Comparison of ENCODE assay signal across 3 worm cellular contexts in the genomic region with DNA sequence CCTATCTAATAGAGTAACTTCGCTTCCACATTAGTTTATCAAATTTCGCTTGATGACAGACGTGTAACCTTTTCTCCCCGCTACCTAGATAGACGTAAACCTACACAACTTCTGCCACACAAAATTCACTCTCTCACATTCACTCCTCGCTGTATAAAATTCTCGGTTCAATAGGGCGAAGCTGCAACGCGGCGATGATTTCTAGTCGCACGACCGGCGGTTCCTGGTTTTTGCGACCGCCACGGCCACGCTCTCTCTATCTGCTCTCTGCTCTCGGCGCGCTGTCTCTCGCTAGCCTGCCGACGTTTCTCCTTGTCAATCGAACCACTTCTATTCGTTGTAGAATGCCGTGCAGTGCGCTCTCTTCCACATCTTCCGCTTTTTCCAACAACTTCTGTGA.
TF ChIP-seq lines count a peak whose summit lies in the region.

No protein-coding gene starts in this region.

TF ChIP-seq in whole organism, L1 larva, 84 proteins besides CTCF, POLR2A, EP300 and RAD21 (continued from another document and continues in another):
- no peak for TF ChIP-seq ztf-11 (tag; optimal IDR thresholded peaks at IDR 0.05; lab: Kevin White, UChicago)
- TF ChIP-seq nhr-20 (tag; optimal IDR thresholded peaks at IDR 0.05; lab: Kevin White, UChicago): peak; percentile 85
- peak; percentile 73 for TF ChIP-seq unc-86 (tag; optimal IDR thresholded peaks at IDR 0.05; lab: Kevin White, UChicago)
- no peak for TF ChIP-seq ceh-8 (GFP tag; optimal IDR thresholded peaks at IDR 0.05; lab: Kevin White, UChicago)
- TF ChIP-seq elt-2 (tag; optimal IDR thresholded peaks at IDR 0.05; lab: Kevin White, UChicago): peak; percentile 8
- no peak for TF ChIP-seq sptf-1 (tag; optimal IDR thresholded peaks at IDR 0.05; lab: Kevin White, UChicago)
- no peak for TF ChIP-seq unc-62 (GFP tag; optimal IDR thresholded peaks at IDR 0.05; lab: Kevin White, UChicago)
- TF ChIP-seq egl-27 (tag; optimal IDR thresholded peaks at IDR 0.05; lab: Kevin White, UChicago): peak; percentile 13 to 19
- no peak for TF ChIP-seq sup-37 (GFP tag; optimal IDR thresholded peaks at IDR 0.05; lab: Kevin White, UChicago)
- no peak for TF ChIP-seq nhr-11 (tag; optimal IDR thresholded peaks at IDR 0.05; lab: Kevin White, UChicago)
- peak; percentile 82 for TF ChIP-seq nhr-71 (tag; optimal IDR thresholded peaks at IDR 0.05; lab: Kevin White, UChicago)
- TF ChIP-seq blmp-1 (tag; optimal IDR thresholded peaks at IDR 0.05; lab: Kevin White, UChicago): peak; percentile 64
- no peak for TF ChIP-seq nhr-84 (tag; optimal IDR thresholded peaks at IDR 0.05; lab: Kevin White, UChicago)
- TF ChIP-seq grh-1 (GFP tag; IDR thresholded peaks at IDR 0.05; lab: Robert Waterston, UW): peak; percentile 56; the same call in 1 of the 2 replicates
- TF ChIP-seq lir-3 (tag; optimal IDR thresholded peaks at IDR 0.05; lab: Kevin White, UChicago; ENCODE audit: poor library complexity): peak; percentile 39
- peak; percentile 66 for TF ChIP-seq nhr-19 (GFP tag; conservative IDR thresholded peaks at IDR 0.05; lab: Robert Waterston, UW)
- TF ChIP-seq nhr-12 (tag; optimal IDR thresholded peaks at IDR 0.05; lab: Kevin White, UChicago): no peak
- peak; percentile 73 for TF ChIP-seq rnt-1 (tag; optimal IDR thresholded peaks at IDR 0.05; lab: Kevin White, UChicago)
- TF ChIP-seq nhr-47 (tag; optimal IDR thresholded peaks at IDR 0.05; lab: Kevin White, UChicago): peak; percentile 77
- TF ChIP-seq ztf-4 (tag; optimal IDR thresholded peaks at IDR 0.05; lab: Kevin White, UChicago): no peak
- TF ChIP-seq skn-1 (tag; optimal IDR thresholded peaks at IDR 0.05; lab: Kevin White, UChicago): peak; percentile 73
- TF ChIP-seq ceh-63 (GFP tag; optimal IDR thresholded peaks at IDR 0.05; lab: Kevin White, UChicago): no peak
- TF ChIP-seq snu-23 (GFP tag; optimal IDR thresholded peaks at IDR 0.05; lab: Kevin White, UChicago): peak; percentile 91
- peak; percentile 83 for TF ChIP-seq lin-15B (tag; optimal IDR thresholded peaks at IDR 0.05; lab: Kevin White, UChicago)
- TF ChIP-seq sox-4 (tag; optimal IDR thresholded peaks at IDR 0.05; lab: Kevin White, UChicago): peak; percentile 8
- TF ChIP-seq nhr-76 (tag; optimal IDR thresholded peaks at IDR 0.05; lab: Kevin White, UChicago): no peak
- TF ChIP-seq zag-1 (tag; optimal IDR thresholded peaks at IDR 0.05; lab: Kevin White, UChicago): no peak
- TF ChIP-seq fkh-8 (tag; optimal IDR thresholded peaks at IDR 0.05; lab: Kevin White, UChicago): peak; percentile 89
- TF ChIP-seq tbx-2 (tag; optimal IDR thresholded peaks at IDR 0.05; lab: Kevin White, UChicago): peak; percentile 77
- TF ChIP-seq elt-3 (tag; optimal IDR thresholded peaks at IDR 0.05; lab: Kevin White, UChicago): peak in 4 of 6 experiments; percentile 15 to 82 (median 30)
- TF ChIP-seq C16A3.4 (tag; optimal IDR thresholded peaks at IDR 0.05; lab: Kevin White, UChicago): peak; percentile 74
- TF ChIP-seq isw-1 (GFP tag; IDR thresholded peaks at IDR 0.05; lab: Robert Waterston, UW): peak; percentile 60
- TF ChIP-seq mdl-1 (tag; optimal IDR thresholded peaks at IDR 0.05; lab: Kevin White, UChicago): peak in 1 of 2 experiments; percentile 64
- no peak for TF ChIP-seq aly-2 (tag; optimal IDR thresholded peaks at IDR 0.05; lab: Kevin White, UChicago)
- peak; percentile 58 for TF ChIP-seq nhr-237 (tag; optimal IDR thresholded peaks at IDR 0.05; lab: Kevin White, UChicago)
- no peak for TF ChIP-seq ces-1 (GFP tag; optimal IDR thresholded peaks at IDR 0.05; lab: Kevin White, UChicago)
- no peak for TF ChIP-seq lin-39 (tag; optimal IDR thresholded peaks at IDR 0.05; lab: Kevin White, UChicago)
- TF ChIP-seq mab-9 (GFP tag; IDR thresholded peaks at IDR 0.05; lab: Robert Waterston, UW): no peak
- TF ChIP-seq C34B4.2 (tag; optimal IDR thresholded peaks at IDR 0.05; lab: Kevin White, UChicago): no peak
- TF ChIP-seq dpl-1 (GFP tag; optimal IDR thresholded peaks at IDR 0.05; lab: Kevin White, UChicago): peak; percentile 65 to 75 (median 72)
- no peak for TF ChIP-seq zip-4 (GFP tag; optimal IDR thresholded peaks at IDR 0.05; lab: Kevin White, UChicago)
- peak; percentile 35 for TF ChIP-seq dsc-1 (tag; optimal IDR thresholded peaks at IDR 0.05; lab: Kevin White, UChicago)

TF ChIP-seq in whole organism, L3 larva, 47 proteins besides CTCF, POLR2A, EP300 and RAD21 (continued from another document):
- TF ChIP-seq fos-1 (tag; optimal IDR thresholded peaks at IDR 0.05; lab: Kevin White, UChicago): no peak
- TF ChIP-seq tbx-2 (tag; optimal IDR thresholded peaks at IDR 0.05; lab: Kevin White, UChicago): peak; percentile 19
- TF ChIP-seq nhr-11 (tag; optimal IDR thresholded peaks at IDR 0.05; lab: Kevin White, UChicago): no peak
- no peak for TF ChIP-seq nhr-67 (tag; optimal IDR thresholded peaks at IDR 0.05; lab: Kevin White, UChicago)
- no peak for TF ChIP-seq ZK546.5 (tag; optimal IDR thresholded peaks at IDR 0.05; lab: Kevin White, UChicago)
- TF ChIP-seq nhr-23 (tag; optimal IDR thresholded peaks at IDR 0.05; lab: Kevin White, UChicago): peak; percentile 74
- TF ChIP-seq daf-12 (tag; optimal IDR thresholded peaks at IDR 0.05; lab: Kevin White, UChicago): no peak
- TF ChIP-seq nhr-237 (tag; optimal IDR thresholded peaks at IDR 0.05; lab: Kevin White, UChicago): no peak
- TF ChIP-seq lin-15B (tag; optimal IDR thresholded peaks at IDR 0.05; lab: Kevin White, UChicago): peak; percentile 96
- TF ChIP-seq nhr-12 (tag; optimal IDR thresholded peaks at IDR 0.05; lab: Kevin White, UChicago): no peak
- TF ChIP-seq lin-39 (tag; optimal IDR thresholded peaks at IDR 0.05; lab: Kevin White, UChicago): peak; percentile 94
- TF ChIP-seq ceh-82 (tag; optimal IDR thresholded peaks at IDR 0.05; lab: Kevin White, UChicago): no peak
- no peak for TF ChIP-seq fkh-2 (tag; optimal IDR thresholded peaks at IDR 0.05; lab: Kevin White, UChicago)
- TF ChIP-seq sea-2 (GFP tag; optimal IDR thresholded peaks at IDR 0.05; lab: Kevin White, UChicago): no peak
- TF ChIP-seq egl-5 (tag; optimal IDR thresholded peaks at IDR 0.05; lab: Kevin White, UChicago): no peak
- TF ChIP-seq jun-1 (tag; optimal IDR thresholded peaks at IDR 0.05; lab: Kevin White, UChicago): peak; percentile 60
- TF ChIP-seq aly-2 (tag; optimal IDR thresholded peaks at IDR 0.05; lab: Kevin White, UChicago): no peak
- TF ChIP-seq lsy-12 (tag; optimal IDR thresholded peaks at IDR 0.05; lab: Kevin White, UChicago): peak; percentile 76
- TF ChIP-seq ztf-11 (tag; optimal IDR thresholded peaks at IDR 0.05; lab: Kevin White, UChicago): no peak
- peak; percentile 89 for TF ChIP-seq snpc-4 (tag; optimal IDR thresholded peaks at IDR 0.05; lab: Kevin White, UChicago)
- TF ChIP-seq zag-1 (tag; optimal IDR thresholded peaks at IDR 0.05; lab: Kevin White, UChicago): no peak
- peak; percentile 87 for TF ChIP-seq nfya-1 (tag; optimal IDR thresholded peaks at IDR 0.05; lab: Kevin White, UChicago; ENCODE audit: insufficient read depth)
- TF ChIP-seq ztf-4 (tag; optimal IDR thresholded peaks at IDR 0.05; lab: Kevin White, UChicago): no peak
- TF ChIP-seq pqm-1 (tag; optimal IDR thresholded peaks at IDR 0.05; lab: Kevin White, UChicago): peak; percentile 26
- TF ChIP-seq ceh-9 (tag; optimal IDR thresholded peaks at IDR 0.05; lab: Kevin White, UChicago): no peak
- no peak for TF ChIP-seq unc-39 (tag; optimal IDR thresholded peaks at IDR 0.05; lab: Kevin White, UChicago)
- peak; percentile 64 for TF ChIP-seq skn-1 (tag; optimal IDR thresholded peaks at IDR 0.05; lab: Kevin White, UChicago)
- peak in 1 of 3 experiments; percentile 11 for TF ChIP-seq elt-3 (tag; optimal IDR thresholded peaks at IDR 0.05; lab: Kevin White, UChicago)
- peak; percentile 10 for TF ChIP-seq fkh-10 (GFP tag; optimal IDR thresholded peaks at IDR 0.05; lab: Kevin White, UChicago)

TF ChIP-seq in whole organism, young adult, 124 proteins besides CTCF, POLR2A, EP300 and RAD21 (continued from another document and continues in another):
- no peak for TF ChIP-seq F57A8.1 (GFP tag; optimal IDR thresholded peaks at IDR 0.05; lab: Kevin White, UChicago)
- TF ChIP-seq dpl-1 (GFP tag; optimal IDR thresholded peaks at IDR 0.05; lab: Kevin White, UChicago): peak; percentile 1
- peak; percentile 80 for TF ChIP-seq nhr-90 (tag; optimal IDR thresholded peaks at IDR 0.05; lab: Kevin White, UChicago)
- no peak for TF ChIP-seq bed-1 (GFP tag; IDR thresholded peaks at IDR 0.05; lab: Robert Waterston, UW)
- no peak for TF ChIP-seq rpc-1 (optimal IDR thresholded peaks at IDR 0.05; lab: Kevin White, UChicago)
- TF ChIP-seq rpc-1 (tag; optimal IDR thresholded peaks at IDR 0.05; lab: Kevin White, UChicago): no peak
- TF ChIP-seq madf-10 (tag; optimal IDR thresholded peaks at IDR 0.05; lab: Kevin White, UChicago): peak; percentile 98
- peak; percentile 77 for TF ChIP-seq lin-54 (GFP tag; optimal IDR thresholded peaks at IDR 0.05; lab: Kevin White, UChicago)
- TF ChIP-seq let-526 (GFP tag; IDR thresholded peaks at IDR 0.05; lab: Robert Waterston, UW): 0 out of 2 replicates have a peak, but pooled peaks have one; percentile 38
- TF ChIP-seq cebp-1 (GFP tag; IDR thresholded peaks at IDR 0.05; lab: Robert Waterston, UW): no peak
- TF ChIP-seq cebp-1 (tag; optimal IDR thresholded peaks at IDR 0.05; lab: Kevin White, UChicago): peak; percentile 83
- TF ChIP-seq ets-4 (GFP tag; optimal IDR thresholded peaks at IDR 0.05; lab: Kevin White, UChicago): peak; percentile 84
- TF ChIP-seq repo-1 (tag; optimal IDR thresholded peaks at IDR 0.05; lab: Kevin White, UChicago): peak; percentile 33
- TF ChIP-seq F49E8.2 (tag; optimal IDR thresholded peaks at IDR 0.05; lab: Kevin White, UChicago; ENCODE audit: insufficient read depth): no peak
- TF ChIP-seq Y79H2A.3 (GFP tag; conservative IDR thresholded peaks at IDR 0.05; lab: Robert Waterston, UW): no peak
- TF ChIP-seq madf-3 (GFP tag; IDR thresholded peaks at IDR 0.05; lab: Robert Waterston, UW): 0 out of 2 replicates have a peak, but pooled peaks have one; percentile 18
- no peak for TF ChIP-seq ceh-79 (tag; optimal IDR thresholded peaks at IDR 0.05; lab: Kevin White, UChicago)
- no peak for TF ChIP-seq attf-6 (GFP tag; IDR thresholded peaks at IDR 0.05; lab: Robert Waterston, UW)
- peak; percentile 71 for TF ChIP-seq B0336.3 (GFP tag; IDR thresholded peaks at IDR 0.05; lab: Robert Waterston, UW)
- TF ChIP-seq Y95B8A.8 (GFP tag; IDR thresholded peaks at IDR 0.05; lab: Robert Waterston, UW): no peak
- TF ChIP-seq ceh-27 (GFP tag; optimal IDR thresholded peaks at IDR 0.05; lab: Kevin White, UChicago): peak; percentile 87
- TF ChIP-seq ztf-3 (GFP tag; optimal IDR thresholded peaks at IDR 0.05; lab: Kevin White, UChicago): no peak
- peak; percentile 86 for TF ChIP-seq ztf-18 (tag; optimal IDR thresholded peaks at IDR 0.05; lab: Kevin White, UChicago)
- 0 out of 2 replicates have a peak, but pooled peaks have one; percentile 27 for TF ChIP-seq ztf-28 (GFP tag; IDR thresholded peaks at IDR 0.05; lab: Robert Waterston, UW)
- peak; percentile 67 for TF ChIP-seq K12H6.12 (tag; optimal IDR thresholded peaks at IDR 0.05; lab: Kevin White, UChicago)
- no peak for TF ChIP-seq F55B11.4 (tag; optimal IDR thresholded peaks at IDR 0.05; lab: Kevin White, UChicago; ENCODE audit: borderline replicate concordance, insufficient read depth)
- no peak for TF ChIP-seq unc-62 (GFP tag; optimal IDR thresholded peaks at IDR 0.05; lab: Kevin White, UChicago)
- TF ChIP-seq snpc-1.1 (tag; optimal IDR thresholded peaks at IDR 0.05; lab: Kevin White, UChicago; ENCODE audit: insufficient read depth): no peak
- no peak for TF ChIP-seq snpc-3.4 (tag; optimal IDR thresholded peaks at IDR 0.05; lab: Kevin White, UChicago)
- no peak for TF ChIP-seq ccch-3 (GFP tag; optimal IDR thresholded peaks at IDR 0.05; lab: Kevin White, UChicago)
- no peak for TF ChIP-seq dpff-1 (tag; optimal IDR thresholded peaks at IDR 0.05; lab: Kevin White, UChicago)
- TF ChIP-seq lsl-1 (GFP tag; optimal IDR thresholded peaks at IDR 0.05; lab: Kevin White, UChicago): no peak
- peak; percentile 59; the same call in 1 of the 2 replicates for TF ChIP-seq C06A6.2 (GFP tag; conservative IDR thresholded peaks at IDR 0.05; lab: Robert Waterston, UW)
- TF ChIP-seq F39B2.1 (GFP tag; IDR thresholded peaks at IDR 0.05; lab: Robert Waterston, UW): no peak
- TF ChIP-seq ceh-58 (GFP tag; IDR thresholded peaks at IDR 0.05; lab: Robert Waterston, UW): no peak
- peak; percentile 23 for TF ChIP-seq chd-7 (tag; optimal IDR thresholded peaks at IDR 0.05; lab: Kevin White, UChicago)
- TF ChIP-seq xnd-1 (tag; optimal IDR thresholded peaks at IDR 0.05; lab: Kevin White, UChicago): no peak
- no peak for TF ChIP-seq F37B4.10 (GFP tag; IDR thresholded peaks at IDR 0.05; lab: Robert Waterston, UW)
- TF ChIP-seq pha-4 (tag; optimal IDR thresholded peaks at IDR 0.05; lab: Kevin White, UChicago): no peak
- TF ChIP-seq die-1 (tag; optimal IDR thresholded peaks at IDR 0.05; lab: Kevin White, UChicago): peak; percentile 26
- no peak for TF ChIP-seq ztf-25 (GFP tag; IDR thresholded peaks at IDR 0.05; lab: Robert Waterston, UW)
- peak; percentile 89 for TF ChIP-seq egrh-3 (GFP tag; IDR thresholded peaks at IDR 0.05; lab: Robert Waterston, UW)
- TF ChIP-seq ceh-91 (GFP tag; IDR thresholded peaks at IDR 0.05; lab: Robert Waterston, UW): no peak
- no peak for TF ChIP-seq B0019.2 (GFP tag; conservative IDR thresholded peaks at IDR 0.05; lab: Robert Waterston, UW)
- no peak for TF ChIP-seq zim-3 (tag; optimal IDR thresholded peaks at IDR 0.05; lab: Kevin White, UChicago)
- TF ChIP-seq lin-35 (GFP tag; optimal IDR thresholded peaks at IDR 0.05; lab: Kevin White, UChicago): peak in 1 of 3 experiments; percentile 69
- peak; percentile 51; the same call in 1 of the 2 replicates for TF ChIP-seq rcor-1 (GFP tag; IDR thresholded peaks at IDR 0.05; lab: Robert Waterston, UW)
- no peak for TF ChIP-seq F10E7.11 (tag; optimal IDR thresholded peaks at IDR 0.05; lab: Kevin White, UChicago)
- TF ChIP-seq T07F8.4 (tag; optimal IDR thresholded peaks at IDR 0.05; lab: Kevin White, UChicago): no peak
- no peak for TF ChIP-seq F22D6.2 (tag; optimal IDR thresholded peaks at IDR 0.05; lab: Kevin White, UChicago)
- 0 out of 2 replicates have a peak, but pooled peaks have one; percentile 17 for TF ChIP-seq bed-2 (GFP tag; IDR thresholded peaks at IDR 0.05; lab: Robert Waterston, UW)
- TF ChIP-seq Y53F4B.3 (GFP tag; IDR thresholded peaks at IDR 0.05; lab: Robert Waterston, UW): no peak
- TF ChIP-seq mes-4 (tag; optimal IDR thresholded peaks at IDR 0.05; lab: Kevin White, UChicago): no peak
- TF ChIP-seq hrde-1 (tag; optimal IDR thresholded peaks at IDR 0.05; lab: Kevin White, UChicago; ENCODE audit: borderline replicate concordance): no peak
- TF ChIP-seq pbrm-1 (GFP tag; IDR thresholded peaks at IDR 0.05; lab: Robert Waterston, UW): peak; percentile 68; the same call in 1 of the 2 replicates
- TF ChIP-seq mcd-1 (GFP tag; IDR thresholded peaks at IDR 0.05; lab: Robert Waterston, UW): peak; percentile 93
- TF ChIP-seq B0261.1 (tag; optimal IDR thresholded peaks at IDR 0.05; lab: Kevin White, UChicago): no peak
- TF ChIP-seq hlh-26 (GFP tag; conservative IDR thresholded peaks at IDR 0.05; lab: Robert Waterston, UW): no peak
- no peak for TF ChIP-seq sptf-2 (GFP tag; optimal IDR thresholded peaks at IDR 0.05; lab: Kevin White, UChicago)
- TF ChIP-seq nhr-27 (tag; optimal IDR thresholded peaks at IDR 0.05; lab: Kevin White, UChicago): no peak
- no peak for TF ChIP-seq gei-17 (GFP tag; optimal IDR thresholded peaks at IDR 0.05; lab: Kevin White, UChicago)
- TF ChIP-seq nhr-80 (tag; optimal IDR thresholded peaks at IDR 0.05; lab: Kevin White, UChicago): peak; percentile 99
- no peak; the same call in 1 of the 2 replicates for TF ChIP-seq ztf-6 (GFP tag; IDR thresholded peaks at IDR 0.05; lab: Robert Waterston, UW)
- TF ChIP-seq madf-6 (GFP tag; IDR thresholded peaks at IDR 0.05; lab: Robert Waterston, UW): no peak
- TF ChIP-seq hmg-1.2 (GFP tag; IDR thresholded peaks at IDR 0.05; lab: Robert Waterston, UW): peak; percentile 60; the same call in 1 of the 2 replicates
- no peak for TF ChIP-seq egl-18 (GFP tag; IDR thresholded peaks at IDR 0.05; lab: Robert Waterston, UW)
- TF ChIP-seq nfya-1 (tag; optimal IDR thresholded peaks at IDR 0.05; lab: Kevin White, UChicago; ENCODE audit: borderline replicate concordance, insufficient read depth): no peak
